Worm (Caenorhabditis elegans) whole organism, L4 larva: ENCODE data around the gene fbxa-165.
A peak's percentile ranks its signal among the peaks of the same experiment; 100 is the strongest.
"Not testable (repeated sequence)": the region's sequence is repeated elsewhere in the genome, so short reads cannot be mapped to it uniquely, and the experiment has no call there.

Experiments
- D1046.2 ChIP-seq: fragments of 200-800 bp; sonication (Bioruptor generic); IDR thresholded peaks from 2 replicates; pipeline ENCODE4 v1.3.6; 2022; ENCODE audit warnings: missing genetic modification characterization, missing compliant biosample characterization
- F26F4.8 ChIP-seq: fragments of 200-800 bp; sonication (Bioruptor generic); conservative IDR thresholded peaks from 2 replicates; pipeline ENCODE4 v1.3.6; 2022; ENCODE audit warnings: missing genetic modification characterization, missing compliant biosample characterization
- F37D6.2 ChIP-seq: sonication (generic microtip); optimal IDR thresholded peaks from 2 replicates; lab custom pipeline; 2016; ENCODE audit warnings: mild to moderate bottlenecking, missing genetic modification characterization, missing compliant biosample characterization
- F49E8.2 ChIP-seq: sonication (generic microtip); optimal IDR thresholded peaks from 2 replicates; lab custom pipeline; 2016; ENCODE audit warnings: missing compliant biosample characterization, mild to moderate bottlenecking, missing genetic modification characterization, borderline replicate concordance
- R02D3.7 ChIP-seq: fragments of 150-350 bp; sonication (generic microtip); optimal IDR thresholded peaks from 3 replicates; lab custom pipeline; 2014; ENCODE audit warnings: missing biosample characterization, missing genetic modification characterization
- aha-1 ChIP-seq: fragments of 150-350 bp; peaks from one replicate; lab custom pipeline; 2014; ENCODE audit warnings: missing biosample characterization, missing genetic modification characterization
- ama-1 ChIP-seq: fragments of 150-350 bp; optimal IDR thresholded peaks from 2 replicates; lab custom pipeline; 2014; ENCODE audit warnings: inconsistent platforms, mixed read lengths
- ceh-62 ChIP-seq: sonication (generic microtip); optimal IDR thresholded peaks from 2 replicates; lab custom pipeline; 2017; ENCODE audit warnings: missing biosample characterization, missing genetic modification characterization
- cey-2 ChIP-seq: sonication (generic microtip); optimal IDR thresholded peaks from 3 replicates; lab custom pipeline; 2017; ENCODE audit warnings: missing genetic modification characterization, mild to moderate bottlenecking, missing compliant biosample characterization, antibody characterized with exemption, borderline replicate concordance; ENCODE audit not compliant: insufficient read depth
- dmd-8 ChIP-seq: fragments of 200-800 bp; sonication (Bioruptor generic); IDR thresholded peaks from 2 replicates; pipeline ENCODE4 v1.3.6; 2022; ENCODE audit warnings: missing genetic modification characterization, missing compliant biosample characterization
- dmd-9 ChIP-seq: fragments of 200-800 bp; sonication (Bioruptor generic); IDR thresholded peaks from 2 replicates; pipeline ENCODE4 v1.3.6; 2022; ENCODE audit warnings: missing genetic modification reagents, missing genetic modification characterization, missing compliant biosample characterization
- egl-43 ChIP-seq: fragments of 200-800 bp; sonication (Bioruptor generic); IDR thresholded peaks from 2 replicates; pipeline ENCODE4 v1.3.6; 2022; ENCODE audit warnings: missing genetic modification reagents, missing genetic modification characterization, missing compliant biosample characterization
- hlh-11 ChIP-seq: fragments of 200-800 bp; sonication (Bioruptor generic); optimal IDR thresholded peaks from 2 replicates; lab custom pipeline; 2018; ENCODE audit warnings: mild to moderate bottlenecking, missing genetic modification characterization, missing compliant biosample characterization
- lim-7 ChIP-seq: fragments of 200-800 bp; sonication (Bioruptor generic); IDR thresholded peaks from 2 replicates; pipeline ENCODE4 v1.3.6; 2022; ENCODE audit warnings: missing genetic modification characterization, missing compliant biosample characterization
- lin-1 ChIP-seq: fragments of 200-800 bp; sonication (Bioruptor generic); IDR thresholded peaks from 2 replicates; pipeline ENCODE4 v1.3.6; 2022; ENCODE audit warnings: missing genetic modification reagents, missing genetic modification characterization, missing compliant biosample characterization
- lin-29 ChIP-seq: fragments of 200-800 bp; sonication (Bioruptor generic); IDR thresholded peaks from 2 replicates; pipeline ENCODE4 v1.3.6; 2022; ENCODE audit warnings: missing genetic modification reagents, missing genetic modification characterization, missing compliant biosample characterization
- madf-5 ChIP-seq, 2 experiments: fragments of 200-800 bp; sonication (Bioruptor generic); IDR thresholded peaks; 2 replicates each; pipeline ENCODE4 v1.3.6; 2022; ENCODE audit warnings: missing compliant biosample characterization in 2 of 2, missing genetic modification characterization in 2 of 2
- madf-9 ChIP-seq: fragments of 200-800 bp; sonication (Bioruptor generic); conservative IDR thresholded peaks from 2 replicates; pipeline ENCODE4 v1.3.6; 2022; ENCODE audit warnings: missing genetic modification reagents, missing genetic modification characterization, missing compliant biosample characterization
- mdl-1 ChIP-seq, 2 experiments: fragments of 150-350 bp in 1 of 2; sonication (generic microtip) in 1 of 2; optimal IDR thresholded peaks; 2 replicates each; lab custom pipeline; 2014 to 2017; ENCODE audit warnings: missing biosample characterization in 2 of 2, missing genetic modification characterization in 2 of 2
- mxl-3 ChIP-seq: fragments of 200-800 bp; sonication (Bioruptor generic); optimal IDR thresholded peaks from 2 replicates; lab custom pipeline; 2018; ENCODE audit warnings: mild to moderate bottlenecking, missing genetic modification characterization, missing compliant biosample characterization
- nhr-10 ChIP-seq: fragments of 150-350 bp; optimal IDR thresholded peaks from 2 replicates; lab custom pipeline; 2014; ENCODE audit warnings: missing biosample characterization, missing genetic modification characterization
- nhr-11 ChIP-seq: fragments of 150-350 bp; optimal IDR thresholded peaks from 2 replicates; lab custom pipeline; 2014; ENCODE audit warnings: missing biosample characterization, missing genetic modification characterization
- nhr-111 ChIP-seq: fragments of 200-800 bp; sonication (Bioruptor generic); optimal IDR thresholded peaks from 2 replicates; lab custom pipeline; 2018; ENCODE audit warnings: mild to moderate bottlenecking, missing genetic modification characterization, missing compliant biosample characterization
- nhr-41 ChIP-seq: fragments of 200-800 bp; sonication (Bioruptor generic); IDR thresholded peaks from 2 replicates; pipeline ENCODE4 v1.3.6; 2022; ENCODE audit warnings: missing genetic modification reagents, missing genetic modification characterization, missing compliant biosample characterization
- nhr-42 ChIP-seq: fragments of 200-800 bp; sonication (Bioruptor generic); IDR thresholded peaks from 2 replicates; pipeline ENCODE4 v1.3.6; 2022; ENCODE audit warnings: missing genetic modification characterization, missing compliant biosample characterization
- set-16 ChIP-seq: fragments of 200-800 bp; sonication (Bioruptor generic); IDR thresholded peaks from 2 replicates; pipeline ENCODE4 v1.3.6; 2022; ENCODE audit warnings: missing genetic modification reagents, missing genetic modification characterization, missing compliant biosample characterization
- spr-1 ChIP-seq: sonication (generic microtip); optimal IDR thresholded peaks from 2 replicates; lab custom pipeline; 2016; ENCODE audit warnings: mild to moderate bottlenecking, missing genetic modification characterization, missing compliant biosample characterization
- spr-3 ChIP-seq: fragments of 200-800 bp; sonication (Bioruptor generic); optimal IDR thresholded peaks from 2 replicates; lab custom pipeline; 2018; ENCODE audit warnings: mild to moderate bottlenecking, missing genetic modification characterization, missing compliant biosample characterization
- unc-39 ChIP-seq: sonication (generic microtip); optimal IDR thresholded peaks from 2 replicates; lab custom pipeline; 2017; ENCODE audit warnings: missing biosample characterization, missing genetic modification characterization
- unc-62 ChIP-seq, 3 experiments: fragments of 150-350 bp in 1 of 3; sonication (generic microtip); optimal IDR thresholded peaks in 2 of 3; peaks in 1 of 3; 1 replicate in 1 of 3; 2 replicates in 2 of 3; lab custom pipeline; 2014 to 2017; ENCODE audit warnings: missing biosample characterization in 3 of 3, missing genetic modification characterization in 3 of 3, missing genetic modification reagents in 3 of 3, missing genotype in 1 of 3
- zfp-3 ChIP-seq: fragments of 200-800 bp; sonication (Bioruptor generic); conservative IDR thresholded peaks from 2 replicates; pipeline ENCODE4 v1.3.6; 2022; ENCODE audit warnings: missing genetic modification reagents, missing genetic modification characterization, missing compliant biosample characterization
- zip-11 ChIP-seq: fragments of 200-800 bp; sonication (Bioruptor generic); IDR thresholded peaks from 2 replicates; pipeline ENCODE4 v1.3.6; 2022; ENCODE audit warnings: missing genetic modification characterization, missing compliant biosample characterization
- ztf-11 ChIP-seq: fragments of 150-350 bp; optimal IDR thresholded peaks from 2 replicates; lab custom pipeline; 2014; ENCODE audit warnings: missing biosample characterization, missing genetic modification characterization
- ztf-7 ChIP-seq: fragments of 150-350 bp; optimal IDR thresholded peaks from 2 replicates; lab custom pipeline; 2014; ENCODE audit warnings: missing biosample characterization, missing genetic modification characterization

fbxa-165 gene

DNA sequence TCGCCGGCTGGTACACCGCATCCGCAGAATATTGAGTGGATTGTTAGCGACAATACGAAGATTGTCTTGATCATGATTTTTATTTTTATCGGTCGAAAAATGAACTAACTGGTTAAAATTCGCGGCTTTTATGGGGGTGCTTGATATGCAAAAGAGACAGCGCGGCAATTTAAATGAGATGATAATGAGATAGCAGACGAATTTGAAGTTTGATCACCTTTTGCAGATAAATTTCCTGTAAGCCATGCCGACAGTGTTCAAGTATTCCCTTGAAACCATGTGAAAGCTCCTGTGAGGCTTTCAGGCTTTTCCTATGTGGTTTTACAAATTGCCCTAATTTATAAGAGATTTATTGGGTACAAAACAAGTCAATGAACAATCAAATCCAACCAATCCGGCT, 29.9 kb upstream of the fbxa-165 start, which contains the start of gene ZC204.17:
ZC204.17 (minus strand) TSS at position 101 of the 400 bp plus-strand sequence.
- TF ChIP-seq R02D3.7 (tag; lab: Kevin White, UChicago) (no peak), F49E8.2 (tag; lab: Kevin White, UChicago) (no peak), zip-11 (GFP tag; lab: Robert Waterston, UW) (no peak), lin-1 (GFP tag; lab: Robert Waterston, UW) (no peak), ztf-7 (tag; lab: Kevin White, UChicago) (no peak), nhr-10 (tag; lab: Kevin White, UChicago) (no peak), D1046.2 (GFP tag; lab: Robert Waterston, UW) (no peak), lin-29 (no peak), mdl-1 (tag; optimal IDR thresholded peaks at IDR 0.05; lab: Kevin White, UChicago) (no peak), hlh-11 (no peak), dmd-9 (GFP tag; lab: Robert Waterston, UW) (no peak), unc-39 (no peak)

DNA sequence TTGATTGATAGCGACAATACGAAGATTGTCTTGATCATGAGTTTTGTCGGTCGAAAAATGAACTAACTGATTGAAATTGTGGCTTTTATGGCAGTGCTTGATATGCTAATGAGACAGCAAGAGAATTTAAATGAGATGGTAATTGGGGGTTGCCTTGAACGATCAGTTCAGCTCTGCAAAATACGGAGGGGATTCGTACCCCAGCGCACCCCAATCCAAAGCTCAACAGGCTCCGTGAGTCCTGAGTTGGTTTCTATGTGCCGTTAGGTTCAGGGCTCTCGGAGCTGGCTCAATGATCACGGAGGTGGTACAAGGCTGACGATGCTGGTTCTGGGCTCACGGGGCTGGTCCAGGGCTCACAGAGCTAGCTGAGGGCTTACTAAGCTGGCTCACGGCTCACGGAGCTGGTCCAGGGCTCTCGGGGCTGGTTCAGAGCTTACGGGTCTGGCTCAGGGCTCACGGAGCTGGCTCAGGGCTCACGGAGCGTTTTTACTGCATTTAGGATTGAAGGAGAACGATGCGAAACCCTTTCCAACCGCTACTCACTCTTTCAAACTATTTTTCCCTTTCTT, 28.6 kb upstream of the fbxa-165 start, which contains the start of gene ZC204.6:
ZC204.6 (minus strand) TSS at position 51 of the 572 bp plus-strand sequence.
- peak; percentile 42 for TF ChIP-seq aha-1 (tag; lab: Kevin White, UChicago)
- TF ChIP-seq F37D6.2 (tag; lab: Kevin White, UChicago) = no peak
- TF ChIP-seq nhr-111 = no peak
- TF ChIP-seq egl-43 (GFP tag; lab: Robert Waterston, UW) = 0 out of 2 replicates have a peak, but pooled peaks have one; percentile 27
- peak; percentile 93 for TF ChIP-seq set-16
- TF ChIP-seq mxl-3 (GFP tag; lab: Kevin White, UChicago) = no peak
- TF ChIP-seq lim-7 (GFP tag; lab: Robert Waterston, UW) = no peak
- no peak for TF ChIP-seq unc-62 (GFP tag; optimal IDR thresholded peaks at IDR 0.05 in 1 of 2; lab: Kevin White, UChicago)
- no peak for TF ChIP-seq unc-62 (tag; optimal IDR thresholded peaks at IDR 0.05; lab: Kevin White, UChicago)
- TF ChIP-seq nhr-41 = no peak
- TF ChIP-seq unc-39 = no peak
- TF ChIP-seq D1046.2 (GFP tag; lab: Robert Waterston, UW) = no peak
- TF ChIP-seq madf-5 (GFP tag; IDR thresholded peaks at IDR 0.05; lab: Robert Waterston, UW) = no peak
- no peak for TF ChIP-seq dmd-8 (GFP tag; lab: Robert Waterston, UW)

DNA sequence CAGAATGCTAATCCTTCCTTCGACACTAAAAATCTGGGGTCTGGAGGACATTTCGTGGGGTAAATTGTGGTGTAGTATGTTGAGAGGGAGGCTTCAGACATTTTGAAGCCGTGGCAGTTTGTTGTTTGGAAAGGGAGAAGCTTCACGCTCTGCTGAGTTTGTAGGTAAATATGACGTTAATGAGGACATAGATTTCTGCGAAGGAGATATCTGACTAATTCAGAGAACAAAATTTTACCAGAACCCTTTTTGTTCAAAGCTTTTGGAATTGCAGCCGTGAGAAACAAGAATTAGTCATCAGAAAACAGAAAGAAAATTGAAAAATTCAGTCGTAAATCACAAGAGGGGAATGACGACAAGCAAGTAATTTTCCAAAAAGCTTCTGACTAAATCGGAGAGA, 24.2 kb upstream of the fbxa-165 start, which contains the start of gene srh-72:
srh-72 (minus strand) TSS at position 101 of the 400 bp plus-strand sequence.
- TF ChIP-seq mdl-1 (tag; optimal IDR thresholded peaks at IDR 0.05; lab: Kevin White, UChicago) (no peak), spr-3 (GFP tag; lab: Kevin White, UChicago) (no peak), nhr-42 (GFP tag; lab: Robert Waterston, UW) (no peak), F26F4.8 (GFP tag; lab: Robert Waterston, UW) (no peak), cey-2 (tag; lab: Kevin White, UChicago) (no peak), aha-1 (tag; lab: Kevin White, UChicago) (no peak), zfp-3 (GFP tag; lab: Robert Waterston, UW) (no peak), nhr-11 (tag; lab: Kevin White, UChicago) (no peak), hlh-11 (no peak), ceh-62 (tag; lab: Kevin White, UChicago) (no peak), ama-1 (lab: Kevin White, UChicago) (no peak)

DNA sequence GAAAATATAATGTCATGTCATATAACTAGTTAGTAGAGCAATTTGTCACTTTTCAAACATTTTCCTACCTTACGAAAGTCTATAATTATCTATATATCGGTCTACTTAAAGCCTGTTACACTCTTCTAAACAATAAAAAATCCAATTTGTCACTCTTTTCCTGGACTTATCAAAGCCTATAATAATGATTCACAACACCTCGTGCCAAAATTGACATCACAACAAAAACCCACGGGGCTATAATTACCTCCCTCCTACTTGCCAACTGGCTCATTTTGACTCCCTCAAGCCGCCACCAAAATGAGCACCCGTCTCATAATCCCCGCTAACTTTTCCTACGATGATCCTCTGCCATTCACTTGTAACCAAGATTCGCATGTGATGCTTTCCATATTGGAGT, 20.1 kb upstream of the fbxa-165 start, which contains the start of gene srg-20:
srg-20 (plus strand) TSS at position 301 of the 400 bp plus-strand sequence.
- not testable (repeated sequence) for TF ChIP-seq ztf-11; spr-1 (tag; lab: Kevin White, UChicago); madf-9 (GFP tag; lab: Robert Waterston, UW)
